Worm (Caenorhabditis elegans): ENCODE results near the gene E02A10.4.

E02A10.4 gene

DNA sequence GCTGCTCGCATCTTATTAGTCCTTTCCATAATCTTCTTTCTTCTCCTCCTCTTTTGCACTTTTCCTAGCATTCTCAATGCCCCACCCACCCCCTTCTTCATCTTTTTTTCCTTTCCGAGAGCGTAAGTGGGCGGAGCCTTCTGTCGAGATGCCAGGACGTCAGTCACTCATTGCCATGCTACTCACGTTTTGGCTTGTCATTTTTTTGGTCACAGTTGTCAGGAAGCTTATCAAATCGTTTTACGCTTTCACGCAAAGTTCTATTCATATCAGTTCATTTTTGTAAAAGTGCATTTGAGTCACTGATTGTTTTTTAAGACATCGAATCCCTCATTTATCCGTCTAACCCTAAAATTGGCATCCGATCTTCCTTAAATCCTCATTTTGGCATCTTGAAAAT lies 27.7 kb downstream of the E02A10.4 start:
- TF ChIP-seq ceh-82 (tag; optimal IDR thresholded peaks at IDR 0.05), result no peak
- no peak for TF ChIP-seq unc-62 (GFP tag; optimal IDR thresholded peaks at IDR 0.05)
- TF ChIP-seq lin-35 (GFP tag; optimal IDR thresholded peaks at IDR 0.05), result no peak
- no peak for TF ChIP-seq lir-3 (tag; optimal IDR thresholded peaks at IDR 0.05; ENCODE audit: poor library complexity)
- TF ChIP-seq efl-1 (optimal IDR thresholded peaks at IDR 0.05), result no peak
- peak in 1 of 2 experiments; percentile 16 for TF ChIP-seq efl-1 (GFP tag; optimal IDR thresholded peaks at IDR 0.05 in 1 of 2)
- TF ChIP-seq rnt-1 (tag; optimal IDR thresholded peaks at IDR 0.05), result no peak
- no peak for TF ChIP-seq nhr-76 (tag; optimal IDR thresholded peaks at IDR 0.05)
- TF ChIP-seq unc-30 (tag; optimal IDR thresholded peaks at IDR 0.05), result no peak
- TF ChIP-seq hlh-17 (GFP tag; optimal IDR thresholded peaks at IDR 0.05; ENCODE audit: borderline replicate concordance), result no peak
- no peak for TF ChIP-seq xbp-1 (tag; optimal IDR thresholded peaks at IDR 0.05)
- no peak for TF ChIP-seq nhr-28 (tag; optimal IDR thresholded peaks at IDR 0.05)
- TF ChIP-seq fkh-10 (GFP tag; optimal IDR thresholded peaks at IDR 0.05), result no peak
- no peak for TF ChIP-seq ces-1 (GFP tag; optimal IDR thresholded peaks at IDR 0.05)
- TF ChIP-seq lin-14 (GFP tag; optimal IDR thresholded peaks at IDR 0.05), result peak; percentile 53
- peak; percentile 5 for TF ChIP-seq fkh-8 (tag; optimal IDR thresholded peaks at IDR 0.05)
- TF ChIP-seq sup-37 (GFP tag; optimal IDR thresholded peaks at IDR 0.05), result no peak
- TF ChIP-seq F16B12.6 (tag; optimal IDR thresholded peaks at IDR 0.05), result no peak
- no peak for TF ChIP-seq egl-27 (tag; optimal IDR thresholded peaks at IDR 0.05)
- TF ChIP-seq nhr-47 (tag; optimal IDR thresholded peaks at IDR 0.05), result no peak
- no peak for TF ChIP-seq mdl-1 (tag; optimal IDR thresholded peaks at IDR 0.05)
- no peak for TF ChIP-seq lin-15B (tag; optimal IDR thresholded peaks at IDR 0.05)
- TF ChIP-seq ztf-11 (tag; optimal IDR thresholded peaks at IDR 0.05), result no peak
- TF ChIP-seq efl-3 (GFP tag; optimal IDR thresholded peaks at IDR 0.05), result no peak
- TF ChIP-seq nhr-77 (tag; optimal IDR thresholded peaks at IDR 0.05), result no peak
- no peak for TF ChIP-seq tbx-2 (tag; optimal IDR thresholded peaks at IDR 0.05)
- no peak for TF ChIP-seq vab-15 (tag; optimal IDR thresholded peaks at IDR 0.05)
- TF ChIP-seq nhr-237 (tag; optimal IDR thresholded peaks at IDR 0.05), result no peak
- TF ChIP-seq C34B4.2 (tag; optimal IDR thresholded peaks at IDR 0.05), result no peak
- TF ChIP-seq blmp-1 (tag; optimal IDR thresholded peaks at IDR 0.05), result peak; percentile 11
- TF ChIP-seq ama-1 (optimal IDR thresholded peaks at IDR 0.05), result no peak
- no peak for TF ChIP-seq dpl-1 (GFP tag; optimal IDR thresholded peaks at IDR 0.05)
- TF ChIP-seq nhr-84 (tag; optimal IDR thresholded peaks at IDR 0.05), result no peak
- TF ChIP-seq ceh-8 (GFP tag; optimal IDR thresholded peaks at IDR 0.05), result no peak
- no peak for TF ChIP-seq nhr-71 (tag; optimal IDR thresholded peaks at IDR 0.05)
- TF ChIP-seq elt-3 (tag; optimal IDR thresholded peaks at IDR 0.05), result no peak

- TF ChIP-seq lin-35 (GFP tag; optimal IDR thresholded peaks at IDR 0.05) (peak in 1 of 2 experiments; percentile 9), unc-130 (tag; optimal IDR thresholded peaks at IDR 0.05) (no peak), lin-14 (GFP tag; optimal IDR thresholded peaks at IDR 0.05) (peak; percentile 67), aha-1 (tag; optimal IDR thresholded peaks at IDR 0.05) (no peak), efl-1 (optimal IDR thresholded peaks at IDR 0.05) (no peak), efl-1 (GFP tag; optimal IDR thresholded peaks at IDR 0.05 in 1 of 2) (peak in 1 of 2 experiments; percentile 6), fkh-8 (tag; optimal IDR thresholded peaks at IDR 0.05) (no peak), nhr-85 (tag) (peak; percentile 74), unc-62 (GFP tag; optimal IDR thresholded peaks at IDR 0.05) (no peak), ets-5 (GFP tag; IDR thresholded peaks at IDR 0.05) (no peak), nhr-90 (tag; optimal IDR thresholded peaks at IDR 0.05; ENCODE audit: poor library complexity) (no peak), nhr-20 (tag; optimal IDR thresholded peaks at IDR 0.05) (no peak), egl-27 (tag; optimal IDR thresholded peaks at IDR 0.05) (no peak), nhr-76 (tag; optimal IDR thresholded peaks at IDR 0.05) (no peak), pqm-1 (tag; optimal IDR thresholded peaks at IDR 0.05) (no peak), ceh-63 (GFP tag; optimal IDR thresholded peaks at IDR 0.05) (no peak), ceh-90 (tag; optimal IDR thresholded peaks at IDR 0.05) (no peak), egl-13 (tag; optimal IDR thresholded peaks at IDR 0.05) (no peak), tlp-1 (tag; optimal IDR thresholded peaks at IDR 0.05) (no peak), fkh-10 (GFP tag; optimal IDR thresholded peaks at IDR 0.05) (no peak), lir-3 (tag; optimal IDR thresholded peaks at IDR 0.05; ENCODE audit: poor library complexity) (no peak), zip-4 (GFP tag; optimal IDR thresholded peaks at IDR 0.05) (no peak), zag-1 (tag; optimal IDR thresholded peaks at IDR 0.05) (no peak), lin-13 (GFP tag; optimal IDR thresholded peaks at IDR 0.05) (no peak), ceh-82 (tag; optimal IDR thresholded peaks at IDR 0.05) (peak in 1 of 3 experiments; percentile 19)
Observed at ce11 chrV:12538984-12539852, 28.5 kb downstream of the E02A10.4 start.

Measured in whole organism, L1 larva.